Fruit fly (Drosophila melanogaster) whole organism, embryonic: ENCODE data around the gene Rtnl1.

Experiments
- B-H1 ChIP-seq: fragments of 200-800 bp; sonication (Bioruptor generic); IDR thresholded peaks from 3 replicates; pipeline ENCODE4 v1.3.6; 2022; ENCODE audit warnings: missing biosample characterization, missing genetic modification characterization
- CG10366 ChIP-seq: fragments of 200-800 bp; sonication (Bioruptor generic); IDR thresholded peaks from 2 replicates; pipeline ENCODE4 v1.3.6; 2022; ENCODE audit warnings: missing biosample characterization, missing genetic modification characterization
- CG10565 ChIP-seq: fragments of 200-800 bp; sonication (Bioruptor generic); optimal IDR thresholded peaks from 3 replicates; lab custom pipeline; 2016; ENCODE audit warnings: missing biosample characterization, mild to moderate bottlenecking, missing genetic modification characterization
- CG12219 ChIP-seq: fragments of 200-800 bp; sonication (Bioruptor generic); optimal IDR thresholded peaks from 3 replicates; lab custom pipeline; 2018; ENCODE audit warnings: missing biosample characterization, mild to moderate bottlenecking, missing genetic modification characterization
- CG13123 ChIP-seq: fragments of 200-800 bp; sonication (Bioruptor generic); optimal IDR thresholded peaks from 2 replicates; lab custom pipeline; 2016; ENCODE audit warnings: missing biosample characterization, missing genetic modification characterization
- CG13624 ChIP-seq: fragments of 200-800 bp; sonication (Bioruptor generic); optimal IDR thresholded peaks from 2 replicates; lab custom pipeline; 2016; ENCODE audit warnings: missing biosample characterization, missing genetic modification characterization
- CG13775 ChIP-seq: fragments of 200-800 bp; sonication (Bioruptor generic); optimal IDR thresholded peaks from 3 replicates; lab custom pipeline; 2017; ENCODE audit warnings: missing biosample characterization, mild to moderate bottlenecking, missing genetic modification characterization
- CG15269 ChIP-seq: fragments of 200-800 bp; sonication (Bioruptor generic); optimal IDR thresholded peaks from 2 replicates; lab custom pipeline; 2018; ENCODE audit warnings: missing biosample characterization, mild to moderate bottlenecking, missing genetic modification characterization, moderate library complexity
- CG1602 ChIP-seq: fragments of 200-800 bp; sonication (Bioruptor generic); optimal IDR thresholded peaks from 3 replicates; lab custom pipeline; 2016; ENCODE audit warnings: missing biosample characterization, missing genetic modification characterization
- CG16813 ChIP-seq: fragments of 200-800 bp; sonication (Bioruptor generic); IDR thresholded peaks from 3 replicates; pipeline ENCODE4 v1.3.6; 2022; ENCODE audit warnings: missing biosample characterization, missing genetic modification characterization; ENCODE audit not compliant: partially characterized antibody
- CG16815 ChIP-seq: fragments of 200-800 bp; sonication (Bioruptor generic); optimal IDR thresholded peaks from 3 replicates; lab custom pipeline; 2017; ENCODE audit warnings: missing biosample characterization, mild to moderate bottlenecking, missing genetic modification characterization
- CG18011 ChIP-seq: fragments of 200-800 bp; sonication (Bioruptor generic); optimal IDR thresholded peaks from 2 replicates; lab custom pipeline; 2017; ENCODE audit warnings: missing biosample characterization, missing genetic modification characterization, mild to moderate bottlenecking, moderate library complexity, missing genotype
- CG18764 ChIP-seq: fragments of 200-800 bp; sonication (Bioruptor generic); optimal IDR thresholded peaks from 3 replicates; lab custom pipeline; 2016; ENCODE audit warnings: missing biosample characterization, missing genetic modification characterization
- CG2875 ChIP-seq: fragments of 200-800 bp; sonication (Bioruptor generic); optimal IDR thresholded peaks from 2 replicates; lab custom pipeline; 2017; ENCODE audit warnings: missing biosample characterization, mild to moderate bottlenecking, missing genetic modification characterization, missing genetic modification reagents
- CG31441 ChIP-seq: fragments of 200-800 bp; sonication (Bioruptor generic); IDR thresholded peaks from 2 replicates; pipeline ENCODE4 v1.3.6; 2022; ENCODE audit warnings: missing biosample characterization, missing genetic modification characterization
- CG32532 ChIP-seq: fragments of 200-800 bp; sonication (Bioruptor generic); IDR thresholded peaks from 2 replicates; pipeline ENCODE4 v1.3.6; 2022; ENCODE audit warnings: missing biosample characterization, missing genetic modification characterization
- CG3726 ChIP-seq: fragments of 200-800 bp; sonication (Bioruptor generic); IDR thresholded peaks from 3 replicates; pipeline ENCODE4, ENCODE4 v1.3.6; 2022; ENCODE audit warnings: missing biosample characterization, missing genetic modification characterization
- CG4360 ChIP-seq: fragments of 200-800 bp; sonication (Bioruptor generic); IDR thresholded peaks from 2 replicates; pipeline ENCODE4 v1.3.6; 2022; ENCODE audit warnings: missing biosample characterization, missing genetic modification characterization
- CG7372 ChIP-seq: fragments of 200-800 bp; sonication (Bioruptor generic); IDR thresholded peaks from 2 replicates; pipeline ENCODE4 v1.3.6; 2022; ENCODE audit warnings: missing biosample characterization, missing genetic modification characterization
- CG7839 ChIP-seq: fragments of 200-800 bp; sonication (Bioruptor generic); optimal IDR thresholded peaks from 3 replicates; lab custom pipeline; 2018; ENCODE audit warnings: missing biosample characterization, mild to moderate bottlenecking, missing genetic modification characterization, moderate library complexity
- CG8388 ChIP-seq: fragments of 200-800 bp; sonication (Bioruptor generic); optimal IDR thresholded peaks from 2 replicates; lab custom pipeline; 2019; ENCODE audit warnings: missing biosample characterization, mild to moderate bottlenecking, missing genetic modification characterization, moderate library complexity
- CG9797 ChIP-seq: fragments of 200-800 bp; sonication (Bioruptor generic); optimal IDR thresholded peaks from 3 replicates; lab custom pipeline; 2018; ENCODE audit warnings: missing biosample characterization, mild to moderate bottlenecking, missing genetic modification characterization
- Chrac-16 ChIP-seq: fragments of 200-800 bp; sonication (Bioruptor generic); optimal IDR thresholded peaks from 3 replicates; lab custom pipeline; 2016; ENCODE audit warnings: missing biosample characterization, missing genetic modification characterization
- Dbx ChIP-seq: fragments of 200-800 bp; sonication (Bioruptor generic); IDR thresholded peaks from 3 replicates; pipeline ENCODE4 v1.3.6; 2022; ENCODE audit warnings: missing biosample characterization, missing genetic modification characterization
- Deaf1 ChIP-seq: fragments of 200-800 bp; optimal IDR thresholded peaks from 3 replicates; lab custom pipeline; 2019; ENCODE audit warnings: missing biosample characterization, mild to moderate bottlenecking, missing genetic modification characterization, moderate library complexity
- Elba2 ChIP-seq: fragments of 200-800 bp; sonication (Bioruptor generic); optimal IDR thresholded peaks from 3 replicates; lab custom pipeline; 2016; ENCODE audit warnings: missing biosample characterization, missing genetic modification characterization
- Hey ChIP-seq: fragments of 200-800 bp; sonication (Bioruptor generic); optimal IDR thresholded peaks from 3 replicates; lab custom pipeline; 2018; ENCODE audit warnings: missing biosample characterization, mild to moderate bottlenecking, missing genetic modification characterization
- MESR4 ChIP-seq: fragments of 200-800 bp; sonication (Bioruptor generic); optimal IDR thresholded peaks from 2 replicates; lab custom pipeline; 2018; ENCODE audit warnings: missing biosample characterization, mild to moderate bottlenecking, missing genetic modification characterization, moderate library complexity
- MTF-1 ChIP-seq: fragments of 200-800 bp; sonication (Bioruptor generic); optimal IDR thresholded peaks from 2 replicates; lab custom pipeline; 2018; ENCODE audit warnings: missing biosample characterization, mild to moderate bottlenecking, missing genetic modification characterization, borderline replicate concordance
- NFAT ChIP-seq: fragments of 200-800 bp; sonication (Bioruptor generic); IDR thresholded peaks from 2 replicates; pipeline ENCODE4 v1.3.6; 2022; ENCODE audit warnings: missing biosample characterization, missing genetic modification characterization
- Oaz ChIP-seq: fragments of 200-800 bp; sonication (Bioruptor generic); IDR thresholded peaks from 2 replicates; pipeline ENCODE4 v1.3.6; 2022; ENCODE audit warnings: missing biosample characterization, missing genetic modification characterization
- PHDP ChIP-seq: fragments of 200-800 bp; sonication (Bioruptor generic); optimal IDR thresholded peaks from 3 replicates; lab custom pipeline; 2018; ENCODE audit warnings: missing biosample characterization, mild to moderate bottlenecking, missing genetic modification characterization, moderate library complexity
- Six4 ChIP-seq: fragments of 200-800 bp; sonication (Bioruptor generic); optimal IDR thresholded peaks from 2 replicates; lab custom pipeline; 2016; ENCODE audit warnings: missing biosample characterization, missing genetic modification characterization
- Sry-β ChIP-seq: fragments of 200-800 bp; sonication (Bioruptor generic); optimal IDR thresholded peaks from 2 replicates; lab custom pipeline; 2018; ENCODE audit warnings: missing biosample characterization, mild to moderate bottlenecking, missing genetic modification characterization, moderate library complexity
- TFAM ChIP-seq: fragments of 200-800 bp; sonication (Bioruptor generic); optimal IDR thresholded peaks from 2 replicates; lab custom pipeline; 2017; ENCODE audit warnings: missing biosample characterization, missing genetic modification characterization, inconsistent platforms
- bbx ChIP-seq: fragments of 200-800 bp; sonication (Bioruptor generic); IDR thresholded peaks from 2 replicates; pipeline ENCODE4 v1.3.6; 2022; ENCODE audit warnings: missing biosample characterization, missing genetic modification characterization; ENCODE audit not compliant: partially characterized antibody
- corto ChIP-seq: fragments of 200-800 bp; sonication (Bioruptor generic); optimal IDR thresholded peaks from 2 replicates; lab custom pipeline; 2016; ENCODE audit warnings: missing biosample characterization, mild to moderate bottlenecking, missing genetic modification characterization, moderate library complexity
- dati ChIP-seq: fragments of 200-800 bp; sonication (Bioruptor generic); IDR thresholded peaks from 2 replicates; pipeline ENCODE4 v1.3.6; 2022; ENCODE audit warnings: missing biosample characterization, missing genetic modification characterization
- dmrt99B ChIP-seq: fragments of 200-800 bp; sonication (Bioruptor generic); optimal IDR thresholded peaks from 2 replicates; lab custom pipeline; 2018; ENCODE audit warnings: missing biosample characterization, mild to moderate bottlenecking, missing genetic modification characterization, moderate library complexity
- eve ChIP-seq, 2 experiments: fragments of >200 bp; optimal IDR thresholded peaks; 2 replicates each; lab custom pipeline; 2017; ENCODE audit warnings: missing biosample characterization in 2 of 2, missing genetic modification characterization in 2 of 2
- ewg ChIP-seq: fragments of 200-800 bp; sonication (Bioruptor generic); optimal IDR thresholded peaks from 3 replicates; lab custom pipeline; 2017; ENCODE audit warnings: mild to moderate bottlenecking, missing biosample characterization, missing genetic modification reagents, missing genetic modification characterization
- eyg ChIP-seq: fragments of 200-800 bp; sonication (Bioruptor generic); optimal IDR thresholded peaks from 3 replicates; lab custom pipeline; 2016; ENCODE audit warnings: missing biosample characterization, missing genetic modification characterization
- hth ChIP-seq: fragments of >200 bp; optimal IDR thresholded peaks from 2 replicates; lab custom pipeline; 2017; ENCODE audit warnings: inconsistent platforms
- mam ChIP-seq: fragments of 200-800 bp; sonication (Bioruptor generic); optimal IDR thresholded peaks from 3 replicates; lab custom pipeline; 2016; ENCODE audit warnings: missing biosample characterization, missing genetic modification characterization
- org-1 ChIP-seq: fragments of 200-800 bp; sonication (Bioruptor generic); optimal IDR thresholded peaks from 2 replicates; lab custom pipeline; 2017; ENCODE audit warnings: missing biosample characterization, missing genetic modification characterization
- run ChIP-seq: fragments of 200-800 bp; sonication (Bioruptor generic); optimal IDR thresholded peaks from 3 replicates; lab custom pipeline; 2018; ENCODE audit warnings: missing biosample characterization, mild to moderate bottlenecking, missing genetic modification characterization
- shn ChIP-seq: fragments of 200-800 bp; sonication (Bioruptor generic); optimal IDR thresholded peaks from 3 replicates; lab custom pipeline; 2016; ENCODE audit warnings: missing biosample characterization, missing genetic modification characterization
- sr ChIP-seq: fragments of 200-800 bp; sonication (Bioruptor generic); IDR thresholded peaks from 3 replicates; pipeline ENCODE4 v1.3.6; 2022; ENCODE audit warnings: missing biosample characterization, missing genetic modification characterization
- sug ChIP-seq: fragments of 200-800 bp; optimal IDR thresholded peaks from 2 replicates; lab custom pipeline; 2019; ENCODE audit warnings: missing biosample characterization, mild to moderate bottlenecking, missing genetic modification characterization, moderate library complexity
- ttk ChIP-seq: fragments of 200-800 bp; sonication (Bioruptor generic); IDR thresholded peaks from 2 replicates; pipeline ENCODE4 v2.1.2; 2022; ENCODE audit warnings: missing biosample characterization, missing genetic modification characterization

Gene Rtnl1

DNA sequence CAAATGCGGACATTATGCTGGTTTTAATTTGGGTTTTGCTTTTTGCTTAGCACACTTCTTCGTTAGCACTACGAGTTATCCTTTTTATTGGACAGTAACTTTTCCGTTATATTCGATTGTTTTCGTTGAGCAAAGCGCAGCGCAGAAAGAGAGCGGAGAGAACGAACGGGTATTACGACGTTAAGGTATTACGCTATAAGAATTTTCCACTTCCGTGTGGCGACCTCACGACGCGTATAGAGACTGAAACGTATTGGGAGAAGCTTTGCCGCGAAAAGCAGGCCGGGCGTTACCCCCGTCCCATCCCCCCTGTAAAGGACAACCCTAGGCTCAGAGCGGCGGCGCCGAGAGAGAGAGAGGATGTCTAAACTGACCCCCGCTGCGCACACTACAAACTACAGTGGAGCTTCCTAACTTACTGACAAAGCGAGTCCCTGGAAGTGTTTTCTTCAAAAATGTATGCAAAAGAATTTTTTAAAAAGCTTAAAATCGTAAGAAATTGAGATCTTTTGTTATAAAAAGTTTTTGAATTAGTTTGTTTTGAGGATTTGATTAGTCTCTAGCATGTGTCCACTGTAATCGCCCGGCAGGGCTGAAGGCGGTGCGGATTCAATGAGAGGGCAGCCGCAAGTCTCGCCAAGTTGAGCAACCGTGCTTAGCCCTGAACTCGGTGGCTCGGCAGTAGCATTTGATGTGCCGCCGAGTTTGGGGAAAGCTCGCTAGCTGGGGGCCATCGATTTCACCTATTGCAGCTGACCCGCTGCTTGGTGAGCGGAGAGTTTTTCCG, 4.7 kb downstream of the Rtnl1 start (continued):
- TF ChIP-seq CG10565 (peak; percentile 62), Hey (peak; percentile 80), shn (peak; percentile 91), Oaz (GFP tag; lab: Robert Waterston, UW) (peak; percentile 90), CG1602 (GFP tag; lab: Kevin White, UChicago) (peak; percentile 89), CG32532 (GFP tag; lab: Robert Waterston, UW) (peak; percentile 97), corto (GFP tag; lab: Kevin White, UChicago) (peak; percentile 43), CG13775 (GFP tag; lab: Kevin White, UChicago) (peak; percentile 88), CG7839 (tag; lab: Kevin White, UChicago) (peak; percentile 95), run (tag; lab: Kevin White, UChicago) (peak; percentile 84), CG8388 (peak; percentile 91), org-1 (GFP tag; lab: Kevin White, UChicago) (peak; percentile 92), CG18011 (peak; percentile 82), dati (GFP tag; lab: Robert Waterston, UW) (peak; percentile 83), sr (GFP tag; lab: Robert Waterston, UW) (peak; percentile 62), CG3726 (peak; percentile 93), TFAM (GFP tag; lab: Kevin White, UChicago) (peak; percentile 44), Sry-β (GFP tag; lab: Kevin White, UChicago) (no peak), CG4360 (peak; percentile 63), ewg (GFP tag; lab: Kevin White, UChicago) (peak; percentile 97), Dbx (peak; percentile 98), CG9797 (peak; percentile 40), CG13624 (GFP tag; lab: Kevin White, UChicago) (peak; percentile 97), ttk (peak; percentile 93), CG12219 (peak; percentile 91), NFAT (GFP tag; lab: Robert Waterston, UW) (peak; percentile 92), CG7372 (peak; percentile 94), CG16813 (GFP tag; lab: Robert Waterston, UW) (no peak), CG16815 (GFP tag; lab: Kevin White, UChicago) (peak; percentile 93), CG18764 (GFP tag; lab: Kevin White, UChicago) (peak; percentile 84), PHDP (tag; lab: Kevin White, UChicago) (peak; percentile 96), Deaf1 (tag; lab: Kevin White, UChicago) (peak; percentile 80), Six4 (peak; percentile 91), CG15269 (tag; lab: Kevin White, UChicago) (peak; percentile 96), eve (GFP tag; optimal IDR thresholded peaks at IDR 0.05; lab: Kevin White, UChicago) (no peak), CG13123 (GFP tag; lab: Kevin White, UChicago) (peak; percentile 80), eyg (peak; percentile 93), Elba2 (no peak), sug (tag; lab: Kevin White, UChicago) (peak; percentile 92), hth (no peak), CG2875 (GFP tag; lab: Kevin White, UChicago) (peak; percentile 88), B-H1 (peak; percentile 90), MESR4 (GFP tag; lab: Kevin White, UChicago) (peak; percentile 34), CG10366 (GFP tag; lab: Robert Waterston, UW) (peak; percentile 95), dmrt99B (tag; lab: Kevin White, UChicago) (peak; percentile 96), mam (GFP tag; lab: Kevin White, UChicago) (peak; percentile 98), Chrac-16 (GFP tag; lab: Kevin White, UChicago) (peak; percentile 90), bbx (no peak), CG31441 (GFP tag; lab: Robert Waterston, UW) (peak; percentile 93), MTF-1 (GFP tag; lab: Kevin White, UChicago) (peak; percentile 76)
